Fruit fly (Drosophila melanogaster) whole organism, wandering third instar larva: Measurements from ENCODE around the gene Tmx3.

ENCODE experiments used
- Abd-B ChIP-seq: fragments of >200 bp; optimal IDR thresholded peaks from 2 replicates; lab custom pipeline; 2017; ENCODE audit warnings: missing biosample characterization, missing genetic modification characterization
- CG32264 ChIP-seq: fragments of 200-800 bp; sonication (Bioruptor generic); optimal IDR thresholded peaks from 2 replicates; lab custom pipeline; 2016; ENCODE audit warnings: missing biosample characterization, missing genetic modification characterization
- CG9705 ChIP-seq: fragments of 200-800 bp; sonication (Bioruptor generic); optimal IDR thresholded peaks from 2 replicates; lab custom pipeline; 2018; ENCODE audit warnings: missing biosample characterization, mild to moderate bottlenecking, missing genetic modification characterization
- CrebA ChIP-seq: fragments of 200-800 bp; sonication (Bioruptor generic); optimal IDR thresholded peaks from 2 replicates; lab custom pipeline; 2016; ENCODE audit warnings: missing biosample characterization, mild to moderate bottlenecking, missing genetic modification characterization, borderline replicate concordance
- Dif ChIP-seq: fragments of 200-275, 200-300 bp; sonication (Bioruptor generic); optimal IDR thresholded peaks from 2 replicates; lab custom pipeline; 2018; ENCODE audit warnings: missing biosample characterization, missing genetic modification characterization; ENCODE audit not compliant: partially characterized antibody
- GATAd ChIP-seq: sonication (Bioruptor generic); optimal IDR thresholded peaks from 2 replicates; lab custom pipeline; 2016; ENCODE audit warnings: missing biosample characterization, missing genetic modification characterization
- HLH106 ChIP-seq: fragments of 200-800 bp; optimal IDR thresholded peaks from 3 replicates; lab custom pipeline; 2019; ENCODE audit warnings: missing biosample characterization, mild to moderate bottlenecking, missing genetic modification characterization, moderate library complexity
- Hnf4 ChIP-seq: fragments of 200-800 bp; sonication (Bioruptor generic); optimal IDR thresholded peaks from 2 replicates; lab custom pipeline; 2016; ENCODE audit warnings: missing biosample characterization, mild to moderate bottlenecking, missing genetic modification characterization
- Hr78 ChIP-seq: fragments of >200 bp; optimal IDR thresholded peaks from 2 replicates; lab custom pipeline; 2017; ENCODE audit warnings: missing biosample characterization, missing genetic modification characterization
- Hr83 ChIP-seq: fragments of 200-300 bp; sonication (Bioruptor generic); optimal IDR thresholded peaks from 2 replicates; lab custom pipeline; 2016; ENCODE audit warnings: missing biosample characterization, mild to moderate bottlenecking, missing genetic modification characterization, moderate library complexity; ENCODE audit not compliant: poor library complexity, severe bottlenecking
- Jra ChIP-seq: sonication (Bioruptor generic); optimal IDR thresholded peaks from 2 replicates; lab custom pipeline; 2016; ENCODE audit warnings: missing biosample characterization, missing genetic modification characterization
- Mio ChIP-seq: sonication (Bioruptor generic); optimal IDR thresholded peaks from 2 replicates; lab custom pipeline; 2016; ENCODE audit warnings: missing biosample characterization, missing genetic modification characterization
- Myc ChIP-seq: fragments of >200 bp; optimal IDR thresholded peaks from 2 replicates; lab custom pipeline; 2017
- N ChIP-seq: fragments of >200 bp; optimal IDR thresholded peaks from 2 replicates; lab custom pipeline; 2018; ENCODE audit warnings: missing biosample characterization, missing external identifiers, missing genetic modification characterization
- OdsH ChIP-seq: fragments of 200-800 bp; sonication (Bioruptor generic); optimal IDR thresholded peaks from 2 replicates; lab custom pipeline; 2016; ENCODE audit warnings: missing biosample characterization, mild to moderate bottlenecking, missing genetic modification characterization
- Rel ChIP-seq, 2 experiments: fragments of 200-800 bp; sonication (Bioruptor generic) in 1 of 2; optimal IDR thresholded peaks; 2 replicates in 1 of 2; 3 replicates in 1 of 2; lab custom pipeline; 2016 to 2019; ENCODE audit warnings: mild to moderate bottlenecking in 2 of 2, missing biosample characterization in 2 of 2, missing genetic modification characterization in 2 of 2, moderate library complexity in 1 of 2
- Sp1 ChIP-seq: fragments of 200-800 bp; sonication (Bioruptor generic); optimal IDR thresholded peaks from 3 replicates; lab custom pipeline; 2019; ENCODE audit warnings: missing biosample characterization, mild to moderate bottlenecking, missing genetic modification characterization, moderate library complexity
- Vsx2 ChIP-seq: fragments of 200-300, 225-300 bp; sonication (Bioruptor generic); optimal IDR thresholded peaks from 2 replicates; lab custom pipeline; 2018; ENCODE audit warnings: missing biosample characterization, missing genetic modification characterization; ENCODE audit not compliant: partially characterized antibody
- br ChIP-seq: fragments of 200-800 bp; sonication (Bioruptor generic); optimal IDR thresholded peaks from 2 replicates; lab custom pipeline; 2016; ENCODE audit warnings: missing biosample characterization, missing genetic modification characterization
- brk ChIP-seq: fragments of 200-800 bp; sonication (Bioruptor generic); optimal IDR thresholded peaks from 2 replicates; lab custom pipeline; 2016; ENCODE audit warnings: missing biosample characterization, mild to moderate bottlenecking, missing genetic modification characterization
- dl ChIP-seq, 2 experiments: fragments of 175-275, 200-275 bp in 1 of 2; fragments of 200-275 bp in 1 of 2; sonication (Bioruptor generic); optimal IDR thresholded peaks; lab custom pipeline; 2018; ENCODE audit warnings: mild to moderate bottlenecking in 2 of 2, missing biosample characterization in 2 of 2, missing genetic modification characterization in 2 of 2, moderate library complexity in 2 of 2; ENCODE audit not compliant: partially characterized antibody in 2 of 2, insufficient read depth in 1 of 2
- dmrt93B ChIP-seq: fragments of 200-800 bp; sonication (Bioruptor generic); optimal IDR thresholded peaks from 2 replicates; lab custom pipeline; 2018; ENCODE audit warnings: missing biosample characterization, mild to moderate bottlenecking, missing genetic modification characterization
- dsf ChIP-seq: sonication (Bioruptor generic); optimal IDR thresholded peaks from 2 replicates; lab custom pipeline; 2016; ENCODE audit warnings: missing biosample characterization, missing genetic modification characterization, borderline replicate concordance
- ey ChIP-seq: fragments of 200-800 bp; sonication (Bioruptor generic); optimal IDR thresholded peaks from 2 replicates; lab custom pipeline; 2016; ENCODE audit warnings: missing biosample characterization, missing genetic modification characterization
- foxo ChIP-seq, 2 experiments: fragments of 200-800 bp; sonication (Bioruptor generic); optimal IDR thresholded peaks; 2 replicates in 1 of 2; 3 replicates in 1 of 2; lab custom pipeline; 2016 to 2017; ENCODE audit warnings: missing biosample characterization in 2 of 2, missing genetic modification characterization in 2 of 2
- fru ChIP-seq: fragments of 200-800 bp; sonication (Bioruptor generic); optimal IDR thresholded peaks from 3 replicates; lab custom pipeline; 2016; ENCODE audit warnings: missing biosample characterization, mild to moderate bottlenecking, missing genetic modification characterization
- h ChIP-seq: fragments of 200-800 bp; sonication (Bioruptor generic); optimal IDR thresholded peaks from 3 replicates; lab custom pipeline; 2016; ENCODE audit warnings: missing biosample characterization, mild to moderate bottlenecking, missing genetic modification characterization
- jim ChIP-seq: fragments of 175-275, 200-325 bp; sonication (Bioruptor generic); optimal IDR thresholded peaks from 2 replicates; lab custom pipeline; 2016; ENCODE audit warnings: missing biosample characterization, mild to moderate bottlenecking, missing genetic modification characterization
- lola ChIP-seq: fragments of >200 bp; optimal IDR thresholded peaks from 2 replicates; lab custom pipeline; 2017; ENCODE audit warnings: missing biosample characterization, missing genetic modification characterization
- pan ChIP-seq: fragments of >200 bp; optimal IDR thresholded peaks from 2 replicates; lab custom pipeline; 2017
- psq ChIP-seq: fragments of 200-800 bp; sonication (Bioruptor generic); optimal IDR thresholded peaks from 3 replicates; lab custom pipeline; 2017; ENCODE audit warnings: missing biosample characterization, mild to moderate bottlenecking, missing genetic modification characterization, moderate library complexity
- rgr ChIP-seq: fragments of 200-800 bp; sonication (Bioruptor generic); optimal IDR thresholded peaks from 3 replicates; lab custom pipeline; 2016; ENCODE audit warnings: missing biosample characterization, mild to moderate bottlenecking, missing genetic modification characterization
- sage ChIP-seq: fragments of 200-800 bp; sonication (Bioruptor generic); optimal IDR thresholded peaks from 2 replicates; lab custom pipeline; 2016; ENCODE audit warnings: missing biosample characterization, mild to moderate bottlenecking, missing genetic modification characterization
- sv ChIP-seq: fragments of 200-800 bp; sonication (Bioruptor generic); optimal IDR thresholded peaks from 3 replicates; lab custom pipeline; 2016; ENCODE audit warnings: missing biosample characterization, missing genetic modification characterization
- tai ChIP-seq: sonication (Bioruptor generic); optimal IDR thresholded peaks from 2 replicates; lab custom pipeline; 2016; ENCODE audit warnings: missing biosample characterization, missing genetic modification characterization
- usp ChIP-seq: fragments of >200 bp; optimal IDR thresholded peaks from 2 replicates; lab custom pipeline; 2017; ENCODE audit warnings: missing biosample characterization, missing genetic modification characterization
- woc ChIP-seq: sonication (Bioruptor generic); optimal IDR thresholded peaks from 2 replicates; lab custom pipeline; 2016; ENCODE audit warnings: missing biosample characterization, mild to moderate bottlenecking, missing genetic modification characterization

The Tmx3 gene

DNA sequence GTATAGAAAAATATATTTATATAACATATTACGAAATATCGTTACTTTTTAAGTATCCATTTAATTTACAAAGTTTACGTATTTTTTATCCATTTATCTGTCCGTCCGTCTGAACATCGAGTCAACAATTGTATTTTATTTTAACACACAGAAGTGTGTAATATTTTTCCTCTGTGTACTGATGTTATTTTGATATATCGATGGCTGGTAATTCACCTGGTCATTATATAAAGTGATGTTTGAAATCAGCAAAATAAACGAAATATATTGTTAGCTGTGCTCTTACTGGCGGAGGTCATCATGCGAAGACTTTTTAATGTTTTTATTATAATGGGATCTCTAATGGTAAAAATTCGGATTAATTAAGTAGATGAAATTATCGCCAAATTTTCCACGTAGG lies 29.0 kb upstream of the Tmx3 start, which contains the start of gene CG33689:
TSS of gene CG33689 (plus strand) at position 301 of the 400 bp plus-strand sequence.
- TF ChIP-seq dsf (GFP tag; lab: Kevin White, UChicago), result no peak
- no peak for TF ChIP-seq Myc
- TF ChIP-seq sv, result no peak
- TF ChIP-seq sage (GFP tag; lab: Kevin White, UChicago), result no peak
- TF ChIP-seq usp (GFP tag; lab: Kevin White, UChicago), result no peak
- no peak for TF ChIP-seq brk (GFP tag; lab: Kevin White, UChicago)

DNA sequence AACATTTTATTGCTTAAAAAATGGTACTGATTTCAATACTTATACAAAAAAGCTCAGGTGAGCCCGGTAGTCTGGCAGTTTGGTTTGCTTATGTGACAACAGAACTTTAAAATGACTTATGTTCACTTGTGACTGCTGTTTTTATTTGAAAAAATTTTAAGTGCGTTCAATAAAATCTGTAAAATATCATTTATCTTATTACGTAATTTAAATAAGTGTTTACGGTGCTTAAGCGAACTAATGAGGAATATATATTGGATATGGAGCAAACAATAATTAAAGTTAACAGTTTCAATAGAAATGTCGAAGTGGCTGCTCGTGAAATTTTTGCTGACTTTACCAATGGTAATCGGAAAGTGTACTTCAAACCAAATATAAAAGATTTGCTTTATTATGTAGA lies 27.9 kb upstream of the Tmx3 start, which contains the start of gene dls:
TSS of gene dls (plus strand) at position 301 of the 400 bp plus-strand sequence.
- no peak for TF ChIP-seq brk (GFP tag; lab: Kevin White, UChicago)

DNA sequence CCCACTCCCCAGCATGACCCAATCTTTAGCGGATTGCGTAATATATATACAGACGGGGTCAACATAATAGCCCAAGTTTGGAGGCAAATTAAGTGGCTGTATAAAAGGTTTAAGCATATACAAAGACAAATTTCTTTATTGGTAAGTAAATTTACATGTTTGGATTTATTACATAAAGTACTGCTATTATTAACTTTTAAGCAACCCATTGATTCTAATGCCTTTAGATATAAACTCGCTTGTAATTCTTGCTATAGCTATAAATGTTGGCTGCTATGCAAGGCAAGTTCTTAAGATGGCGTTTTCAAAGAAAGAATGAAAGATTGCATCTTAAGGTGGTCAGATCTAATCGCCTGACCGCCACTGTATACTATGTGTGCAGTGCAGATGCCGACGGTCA lies 26.4 kb upstream of the Tmx3 start:
- no peak for TF ChIP-seq dsf (GFP tag; lab: Kevin White, UChicago)
- peak; percentile 42 for TF ChIP-seq psq
- no peak for TF ChIP-seq Vsx2
- no peak for TF ChIP-seq Hnf4 (GFP tag; lab: Kevin White, UChicago)
- TF ChIP-seq jim, result no peak
- no peak for TF ChIP-seq CrebA (GFP tag; lab: Kevin White, UChicago)
- no peak for TF ChIP-seq sv
- no peak for TF ChIP-seq Hr78 (GFP tag; lab: Kevin White, UChicago)
- peak; percentile 63 for TF ChIP-seq ey (GFP tag; lab: Kevin White, UChicago)
- TF ChIP-seq Myc, result no peak
- no peak for TF ChIP-seq Hr83 (GFP tag; lab: Kevin White, UChicago)
- no peak for TF ChIP-seq usp (GFP tag; lab: Kevin White, UChicago)
- no peak for TF ChIP-seq N (GFP tag; lab: Kevin White, UChicago)
- peak; percentile 5 for TF ChIP-seq br (GFP tag; lab: Kevin White, UChicago)
- peak; percentile 52 for TF ChIP-seq tai (GFP tag; lab: Kevin White, UChicago)
- TF ChIP-seq foxo (GFP tag; optimal IDR thresholded peaks at IDR 0.05; lab: Kevin White, UChicago), result peak in 1 of 2 experiments; percentile 65
- TF ChIP-seq rgr (GFP tag; lab: Kevin White, UChicago), result peak; percentile 53
- peak; percentile 47 for TF ChIP-seq Sp1 (GFP tag; lab: Kevin White, UChicago)
- TF ChIP-seq h, result peak; percentile 69
- TF ChIP-seq fru (GFP tag; lab: Kevin White, UChicago), result peak; percentile 62
- TF ChIP-seq dmrt93B (GFP tag; lab: Kevin White, UChicago), result peak; percentile 37
- TF ChIP-seq pan (lab: Kevin White, UChicago), result no peak
- TF ChIP-seq Mio (GFP tag; lab: Kevin White, UChicago), result no peak
- TF ChIP-seq lola (GFP tag; lab: Kevin White, UChicago), result no peak
- no peak for TF ChIP-seq GATAd (GFP tag; lab: Kevin White, UChicago)
- TF ChIP-seq sage (GFP tag; lab: Kevin White, UChicago), result no peak
- no peak for TF ChIP-seq Rel (GFP tag; optimal IDR thresholded peaks at IDR 0.05; lab: Kevin White, UChicago)
- no peak for TF ChIP-seq Rel (tag; optimal IDR thresholded peaks at IDR 0.05; lab: Kevin White, UChicago)
- TF ChIP-seq dl (GFP tag; optimal IDR thresholded peaks at IDR 0.05; lab: Kevin White, UChicago; ENCODE audit: insufficient read depth in 1 of 2, partially characterized antibody in 2 of 2), result no peak
- TF ChIP-seq brk (GFP tag; lab: Kevin White, UChicago), result no peak
- TF ChIP-seq woc (GFP tag; lab: Kevin White, UChicago), result peak; percentile 50
- TF ChIP-seq OdsH (GFP tag; lab: Kevin White, UChicago), result peak; percentile 62
- peak; percentile 48 for TF ChIP-seq HLH106 (tag; lab: Kevin White, UChicago)
- no peak for TF ChIP-seq Dif (GFP tag; lab: Kevin White, UChicago)
- no peak for TF ChIP-seq CG32264 (GFP tag; lab: Kevin White, UChicago)
- TF ChIP-seq, all 38 proteins: peak for 13

dm6 chr3L:16203236-16203635 lies 25.7 kb upstream of the Tmx3 start:
- TF ChIP-seq woc (GFP tag; lab: Kevin White, UChicago), result peak; percentile 72
- TF ChIP-seq Dif (GFP tag; lab: Kevin White, UChicago), result no peak
- TF ChIP-seq rgr (GFP tag; lab: Kevin White, UChicago), result peak; percentile 88
- TF ChIP-seq psq, result peak; percentile 72
- TF ChIP-seq pan (lab: Kevin White, UChicago), result no peak
- peak; percentile 92 for TF ChIP-seq h
- TF ChIP-seq N (GFP tag; lab: Kevin White, UChicago), result no peak
- TF ChIP-seq ey (GFP tag; lab: Kevin White, UChicago), result peak; percentile 90
- peak; percentile 48 for TF ChIP-seq Hr83 (GFP tag; lab: Kevin White, UChicago)
- no peak for TF ChIP-seq Abd-B
- no peak for TF ChIP-seq Hr78 (GFP tag; lab: Kevin White, UChicago)
- peak; percentile 11 for TF ChIP-seq brk (GFP tag; lab: Kevin White, UChicago)
- TF ChIP-seq sv, result peak; percentile 41
- TF ChIP-seq fru (GFP tag; lab: Kevin White, UChicago), result peak; percentile 89
- TF ChIP-seq Rel (GFP tag; optimal IDR thresholded peaks at IDR 0.05; lab: Kevin White, UChicago), result no peak
- no peak for TF ChIP-seq Rel (tag; optimal IDR thresholded peaks at IDR 0.05; lab: Kevin White, UChicago)
- peak; percentile 90 for TF ChIP-seq br (GFP tag; lab: Kevin White, UChicago)
- TF ChIP-seq GATAd (GFP tag; lab: Kevin White, UChicago), result no peak
- no peak for TF ChIP-seq Vsx2
- peak; percentile 46 for TF ChIP-seq CG32264 (GFP tag; lab: Kevin White, UChicago)
- peak; percentile 59 for TF ChIP-seq Jra (GFP tag; lab: Kevin White, UChicago)
- peak; percentile 59 for TF ChIP-seq Mio (GFP tag; lab: Kevin White, UChicago)
- no peak for TF ChIP-seq dsf (GFP tag; lab: Kevin White, UChicago)
- TF ChIP-seq tai (GFP tag; lab: Kevin White, UChicago), result peak; percentile 49
- peak; percentile 83 for TF ChIP-seq OdsH (GFP tag; lab: Kevin White, UChicago)
- TF ChIP-seq dl (GFP tag; optimal IDR thresholded peaks at IDR 0.05; lab: Kevin White, UChicago; ENCODE audit: insufficient read depth in 1 of 2, partially characterized antibody in 2 of 2), result no peak
- no peak for TF ChIP-seq lola (GFP tag; lab: Kevin White, UChicago)
- no peak for TF ChIP-seq CG9705 (GFP tag; lab: Kevin White, UChicago)
- TF ChIP-seq Hnf4 (GFP tag; lab: Kevin White, UChicago), result peak; percentile 77
- peak; percentile 33 for TF ChIP-seq sage (GFP tag; lab: Kevin White, UChicago)
- TF ChIP-seq HLH106 (tag; lab: Kevin White, UChicago), result peak; percentile 77
